Worm (Caenorhabditis elegans): Measurements from ENCODE around the gene nhr-150.

- no peak for TF ChIP-seq ceh-44 (GFP tag; IDR thresholded peaks at IDR 0.05)
- TF ChIP-seq nhr-11 (tag; optimal IDR thresholded peaks at IDR 0.05) = no peak
- TF ChIP-seq daf-12 (tag; optimal IDR thresholded peaks at IDR 0.05) = no peak
- TF ChIP-seq lin-13 (GFP tag; optimal IDR thresholded peaks at IDR 0.05) = no peak
- no peak for TF ChIP-seq nhr-28 (tag; optimal IDR thresholded peaks at IDR 0.05)
- TF ChIP-seq ztf-11 (tag; optimal IDR thresholded peaks at IDR 0.05) = no peak
- no peak for TF ChIP-seq unc-62 (GFP tag; optimal IDR thresholded peaks at IDR 0.05 in 1 of 2)
- TF ChIP-seq unc-62 (tag; optimal IDR thresholded peaks at IDR 0.05) = no peak
Measured at ce11 chrV:15442384-15442783, 38.9 kb downstream of the nhr-150 start.

All from whole organism, L4 larva.